Worm (Caenorhabditis elegans): ENCODE data around the gene spr-1.

Gene spr-1

DNA sequence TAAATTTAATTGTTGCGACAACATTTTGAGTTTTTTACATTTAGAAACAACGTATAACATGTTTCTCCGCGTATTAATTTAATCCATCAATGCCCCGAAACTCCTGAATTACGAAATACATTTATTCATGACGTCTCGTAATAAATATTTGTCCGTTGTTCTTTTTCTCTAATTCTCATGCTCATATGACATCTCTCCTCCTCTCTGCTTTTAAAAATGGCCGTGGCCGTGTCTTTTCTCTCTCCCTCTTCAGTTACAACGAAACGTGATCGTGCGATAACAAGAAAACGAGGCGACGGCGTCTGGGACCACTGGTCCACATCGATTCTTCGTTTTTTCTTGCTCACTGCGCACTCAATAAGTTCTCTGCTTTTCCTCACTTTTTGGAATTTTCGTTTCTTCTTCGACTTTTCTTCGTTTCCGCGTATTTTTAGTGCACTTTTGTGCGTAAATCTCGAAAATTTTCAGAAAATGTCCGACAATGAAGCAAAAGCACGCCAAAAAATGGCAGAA lies 1.1 kb upstream of the spr-1 start, which contains the start of gene snap-1 (continued):
- TF ChIP-seq ZK546.5 (tag; optimal IDR thresholded peaks at IDR 0.05), result no peak
- peak; percentile 92 for TF ChIP-seq C34F6.9 (tag; optimal IDR thresholded peaks at IDR 0.05)
- TF ChIP-seq ceh-16 (tag; optimal IDR thresholded peaks at IDR 0.05), result no peak
- no peak for TF ChIP-seq alr-1 (tag; optimal IDR thresholded peaks at IDR 0.05)
- TF ChIP-seq crh-2 (tag; optimal IDR thresholded peaks at IDR 0.05), result peak; percentile 45
- TF ChIP-seq unc-39 (tag; optimal IDR thresholded peaks at IDR 0.05), result no peak
- peak; percentile 26 for TF ChIP-seq ama-1 (optimal IDR thresholded peaks at IDR 0.05)
- no peak for TF ChIP-seq lin-39 (tag; optimal IDR thresholded peaks at IDR 0.05)
- TF ChIP-seq peb-1 (tag; optimal IDR thresholded peaks at IDR 0.05), result no peak

DNA sequence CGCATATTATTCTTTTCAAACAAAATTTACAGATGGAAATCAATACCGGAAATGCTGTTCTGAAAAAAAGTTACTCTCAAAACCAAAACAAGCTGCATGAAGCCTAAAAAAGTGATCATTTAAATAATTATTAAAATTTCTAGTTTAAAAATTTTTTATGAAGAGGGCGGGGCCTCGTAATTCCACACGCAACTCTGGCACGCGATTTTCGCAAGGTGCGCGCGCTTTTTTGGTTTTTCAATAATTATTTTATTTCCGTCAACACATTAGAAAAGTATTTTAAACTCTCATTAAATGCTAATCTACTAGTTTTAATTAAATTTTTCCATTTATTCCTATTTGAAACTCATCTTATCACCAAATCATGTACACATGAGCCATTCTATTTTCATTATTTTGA lies 567 bp upstream of the spr-1 start:
- TF ChIP-seq mab-5 (tag; optimal IDR thresholded peaks at IDR 0.05) (no peak), nhr-12 (tag; optimal IDR thresholded peaks at IDR 0.05) (no peak), fos-1 (tag; optimal IDR thresholded peaks at IDR 0.05) (no peak), ama-1 (optimal IDR thresholded peaks at IDR 0.05) (no peak), snpc-4 (tag; optimal IDR thresholded peaks at IDR 0.05) (no peak), peb-1 (tag; optimal IDR thresholded peaks at IDR 0.05) (no peak), nhr-237 (tag; optimal IDR thresholded peaks at IDR 0.05) (no peak), nhr-23 (tag; optimal IDR thresholded peaks at IDR 0.05) (no peak), aly-2 (tag; optimal IDR thresholded peaks at IDR 0.05) (no peak)

- TF ChIP-seq unc-55 (GFP tag; optimal IDR thresholded peaks at IDR 0.05) (no peak), elt-3 (tag; optimal IDR thresholded peaks at IDR 0.05) (no peak), aly-2 (tag; optimal IDR thresholded peaks at IDR 0.05) (no peak), mdl-1 (tag; optimal IDR thresholded peaks at IDR 0.05) (no peak), ceh-16 (tag; optimal IDR thresholded peaks at IDR 0.05) (no peak), dmd-4 (tag; optimal IDR thresholded peaks at IDR 0.05) (no peak), nhr-129 (tag; optimal IDR thresholded peaks at IDR 0.05) (no peak), sma-3 (GFP tag; optimal IDR thresholded peaks at IDR 0.05) (no peak), C34F6.9 (tag; optimal IDR thresholded peaks at IDR 0.05) (no peak)
Measured at ce11 chrV:8123384-8123783, 5.8 kb downstream of the spr-1 start, which contains the start of gene D1014.5. Gene D1014.5 (plus strand): TSS chrV:8123684.

- TF ChIP-seq C34F6.9 (tag; optimal IDR thresholded peaks at IDR 0.05) (no peak), ztf-4 (tag; optimal IDR thresholded peaks at IDR 0.05) (no peak), mdl-1 (tag; optimal IDR thresholded peaks at IDR 0.05) (no peak), gmeb-1 (tag; optimal IDR thresholded peaks at IDR 0.05) (no peak), lsy-2 (tag; optimal IDR thresholded peaks at IDR 0.05) (no peak), zag-1 (tag; optimal IDR thresholded peaks at IDR 0.05) (no peak), ama-1 (optimal IDR thresholded peaks at IDR 0.05) (no peak), mbf-1 (tag; optimal IDR thresholded peaks at IDR 0.05) (no peak), ZK546.5 (tag; optimal IDR thresholded peaks at IDR 0.05) (no peak), nhr-10 (tag; optimal IDR thresholded peaks at IDR 0.05) (no peak), nhr-25 (tag; optimal IDR thresholded peaks at IDR 0.05) (no peak), nhr-11 (tag; optimal IDR thresholded peaks at IDR 0.05) (no peak), mab-5 (tag; optimal IDR thresholded peaks at IDR 0.05) (no peak), lin-13 (GFP tag; optimal IDR thresholded peaks at IDR 0.05) (no peak), crh-2 (tag; optimal IDR thresholded peaks at IDR 0.05) (no peak), ceh-16 (tag; optimal IDR thresholded peaks at IDR 0.05) (no peak), nhr-129 (tag; optimal IDR thresholded peaks at IDR 0.05) (no peak), lin-11 (tag; optimal IDR thresholded peaks at IDR 0.05) (no peak), snpc-4 (tag; optimal IDR thresholded peaks at IDR 0.05) (no peak)
Measured at ce11 chrV:8120868-8121267, 8.3 kb downstream of the spr-1 start, which contains the start of gene D1014.6. Gene D1014.6 (plus strand): TSS chrV:8121168.

ce11 chrV:8117964-8118363 lies 11.2 kb downstream of the spr-1 start, which contains the start of gene D1014.7:
Gene D1014.7 (plus strand): TSS chrV:8118264.
- TF ChIP-seq nhr-11 (tag; optimal IDR thresholded peaks at IDR 0.05) (no peak), sma-9 (GFP tag; optimal IDR thresholded peaks at IDR 0.05) (no peak), sma-9 (tag; optimal IDR thresholded peaks at IDR 0.05) (no peak), dmd-4 (tag; optimal IDR thresholded peaks at IDR 0.05) (no peak), ztf-1 (GFP tag; conservative IDR thresholded peaks at IDR 0.05) (no peak), egl-27 (tag; optimal IDR thresholded peaks at IDR 0.05) (no peak), gmeb-1 (tag; optimal IDR thresholded peaks at IDR 0.05) (no peak), nhr-23 (tag; optimal IDR thresholded peaks at IDR 0.05) (no peak), C34F6.9 (tag; optimal IDR thresholded peaks at IDR 0.05) (no peak), aly-2 (tag; optimal IDR thresholded peaks at IDR 0.05) (no peak)

Data from whole organism, L2 larva.